Worm (Caenorhabditis elegans) whole organism, young adult: Measurements from ENCODE around the gene Y45G5AM.6.

Experiments
- B0019.2 ChIP-seq: fragments of 200-800 bp; sonication (Bioruptor generic); conservative IDR thresholded peaks from 2 replicates; pipeline ENCODE4 v1.3.6; 2022; ENCODE audit warnings: missing genetic modification reagents, missing genetic modification characterization, missing compliant biosample characterization
- B0035.1 ChIP-seq: sonication (generic microtip); optimal IDR thresholded peaks from 2 replicates; lab custom pipeline; 2016; ENCODE audit warnings: missing genetic modification characterization, mild to moderate bottlenecking, missing compliant biosample characterization, missing genotype, missing genetic modification reagents
- B0261.1 ChIP-seq: sonication (generic microtip); optimal IDR thresholded peaks from 2 replicates; lab custom pipeline; 2016; ENCODE audit warnings: mild to moderate bottlenecking, missing genetic modification characterization, moderate library complexity, missing compliant biosample characterization
- B0336.3 ChIP-seq: fragments of 200-800 bp; sonication (Bioruptor generic); IDR thresholded peaks from 2 replicates; pipeline ENCODE4 v1.3.6; 2022; ENCODE audit warnings: missing genetic modification characterization, missing compliant biosample characterization
- F22D6.2 ChIP-seq: sonication (generic microtip); optimal IDR thresholded peaks from 2 replicates; lab custom pipeline; 2016; ENCODE audit warnings: mild to moderate bottlenecking, missing genetic modification characterization, missing compliant biosample characterization
- F37B4.10 ChIP-seq: fragments of 200-800 bp; sonication (Bioruptor generic); IDR thresholded peaks from 2 replicates; pipeline ENCODE4 v1.3.6; 2022; ENCODE audit warnings: missing genetic modification characterization, missing compliant biosample characterization
- F52B5.7 ChIP-seq: sonication (generic microtip); optimal IDR thresholded peaks from 2 replicates; lab custom pipeline; 2016; ENCODE audit warnings: mild to moderate bottlenecking, missing genetic modification characterization, missing compliant biosample characterization
- F57A8.1 ChIP-seq: fragments of 200-800 bp; sonication (Bioruptor generic); optimal IDR thresholded peaks from 2 replicates; lab custom pipeline; 2018; ENCODE audit warnings: mild to moderate bottlenecking, missing genetic modification characterization, moderate library complexity, missing compliant biosample characterization
- T07F8.4 ChIP-seq: sonication (generic microtip); optimal IDR thresholded peaks from 2 replicates; lab custom pipeline; 2016; ENCODE audit warnings: mild to moderate bottlenecking, missing genetic modification characterization, moderate library complexity, missing compliant biosample characterization
- T26A5.8 ChIP-seq: sonication (generic microtip); optimal IDR thresholded peaks from 2 replicates; lab custom pipeline; 2016; ENCODE audit warnings: missing genetic modification characterization, missing compliant biosample characterization
- Y53G8AR.9 ChIP-seq: fragments of 200-800 bp; sonication (Bioruptor generic); conservative IDR thresholded peaks from 2 replicates; pipeline ENCODE4 v1.3.6; 2022; ENCODE audit warnings: missing genetic modification reagents, missing genetic modification characterization, missing compliant biosample characterization
- Y67H2A.10 ChIP-seq: fragments of 200-800 bp; sonication (Bioruptor generic); conservative IDR thresholded peaks from 2 replicates; pipeline ENCODE4 v1.3.6; 2022; ENCODE audit warnings: missing genetic modification reagents, missing genetic modification characterization, missing compliant biosample characterization
- Y79H2A.3 ChIP-seq: fragments of 200-800 bp; sonication (Bioruptor generic); conservative IDR thresholded peaks from 2 replicates; pipeline ENCODE4 v1.3.6; 2022; ENCODE audit warnings: missing genetic modification reagents, missing genetic modification characterization, missing compliant biosample characterization
- Y95B8A.8 ChIP-seq: fragments of 200-800 bp; sonication (Bioruptor generic); IDR thresholded peaks from 2 replicates; pipeline ENCODE4 v1.3.6; 2022; ENCODE audit warnings: missing genetic modification reagents, missing genetic modification characterization, missing compliant biosample characterization
- aptf-2 ChIP-seq: fragments of 200-800 bp; sonication (Bioruptor generic); conservative IDR thresholded peaks from 2 replicates; pipeline ENCODE4 v1.3.6; 2022; ENCODE audit warnings: missing genetic modification reagents, missing genetic modification characterization, missing compliant biosample characterization
- atf-7 ChIP-seq: sonication (generic microtip); optimal IDR thresholded peaks from 2 replicates; lab custom pipeline; 2017; ENCODE audit warnings: mild to moderate bottlenecking, missing genetic modification characterization, missing compliant biosample characterization
- attf-6 ChIP-seq: fragments of 200-800 bp; sonication (Bioruptor generic); IDR thresholded peaks from 2 replicates; pipeline ENCODE4 v1.3.6; 2022; ENCODE audit warnings: missing genetic modification reagents, missing genetic modification characterization, missing compliant biosample characterization
- cebp-1 ChIP-seq, 2 experiments: fragments of 200-800 bp in 1 of 2; sonication (Bioruptor generic) in 1 of 2; sonication (generic microtip) in 1 of 2; IDR thresholded peaks in 1 of 2; optimal IDR thresholded peaks in 1 of 2; 2 replicates each; pipeline versions ENCODE4 v1.3.6 to Lab custom; 2017 to 2022; ENCODE audit warnings: missing compliant biosample characterization in 2 of 2, missing genetic modification characterization in 2 of 2, mild to moderate bottlenecking in 1 of 2, missing genetic modification reagents in 1 of 2, moderate library complexity in 1 of 2
- cebp-2 ChIP-seq: fragments of 200-800 bp; sonication (Bioruptor generic); IDR thresholded peaks from 2 replicates; pipeline ENCODE4 v1.3.6; 2022; ENCODE audit warnings: missing genetic modification characterization, missing compliant biosample characterization
- ceh-100 ChIP-seq: fragments of 200-800 bp; sonication (Bioruptor generic); IDR thresholded peaks from 2 replicates; pipeline ENCODE4 v1.3.6; 2022; ENCODE audit warnings: missing genetic modification reagents, missing genetic modification characterization, missing compliant biosample characterization
- die-1 ChIP-seq: sonication (generic microtip); optimal IDR thresholded peaks from 2 replicates; lab custom pipeline; 2016; ENCODE audit warnings: missing genotype, mild to moderate bottlenecking, missing genetic modification characterization, missing compliant biosample characterization
- dox-1 ChIP-seq: fragments of 200-800 bp; sonication (Bioruptor generic); IDR thresholded peaks from 2 replicates; pipeline ENCODE4 v1.3.6; 2022; ENCODE audit warnings: missing genetic modification reagents, missing genetic modification characterization, missing compliant biosample characterization
- egl-18 ChIP-seq: fragments of 200-800 bp; sonication (Bioruptor generic); IDR thresholded peaks from 2 replicates; pipeline ENCODE4 v1.3.6; 2022; ENCODE audit warnings: missing genetic modification reagents, missing genetic modification characterization, missing compliant biosample characterization
- egl-44 ChIP-seq: fragments of 200-800 bp; sonication (Bioruptor generic); IDR thresholded peaks from 2 replicates; pipeline ENCODE4 v1.3.6; 2022; ENCODE audit warnings: missing genetic modification reagents, missing genetic modification characterization, missing compliant biosample characterization
- hmg-20 ChIP-seq: fragments of 200-800 bp; sonication (Bioruptor generic); IDR thresholded peaks from 2 replicates; pipeline ENCODE4 v1.3.6; 2022; ENCODE audit warnings: missing genetic modification reagents, missing genetic modification characterization, missing compliant biosample characterization
- hsf-1 ChIP-seq: fragments of 200-800 bp; sonication (Bioruptor generic); IDR thresholded peaks from 2 replicates; pipeline ENCODE4 v1.3.6; 2022; ENCODE audit warnings: missing genetic modification reagents, missing genetic modification characterization, missing compliant biosample characterization
- let-526 ChIP-seq: fragments of 200-800 bp; sonication (Bioruptor generic); IDR thresholded peaks from 2 replicates; pipeline ENCODE4 v1.3.6; 2022; ENCODE audit warnings: missing genetic modification reagents, missing genetic modification characterization, missing compliant biosample characterization
- lin-26 ChIP-seq: fragments of 200-800 bp; sonication (Bioruptor generic); IDR thresholded peaks from 2 replicates; pipeline ENCODE4 v1.3.6; 2022; ENCODE audit warnings: missing genetic modification reagents, missing genetic modification characterization, missing compliant biosample characterization
- lin-35 ChIP-seq, 3 experiments: fragments of 150-350 bp in 2 of 3; sonication (generic microtip) in 1 of 3; optimal IDR thresholded peaks; 2 replicates each; lab custom pipeline; 2014 to 2018; ENCODE audit warnings: missing biosample characterization in 3 of 3, missing genetic modification characterization in 3 of 3, missing genetic modification reagents in 3 of 3
- lin-54 ChIP-seq: fragments of 200-800 bp; sonication (Bioruptor generic); optimal IDR thresholded peaks from 2 replicates; lab custom pipeline; 2018; ENCODE audit warnings: mild to moderate bottlenecking, missing genetic modification characterization, missing compliant biosample characterization
- lsl-1 ChIP-seq: fragments of 200-800 bp; sonication (Bioruptor generic); optimal IDR thresholded peaks from 2 replicates; lab custom pipeline; 2018; ENCODE audit warnings: mild to moderate bottlenecking, missing genetic modification characterization, moderate library complexity, missing compliant biosample characterization
- lsy-27 ChIP-seq: sonication (generic microtip); optimal IDR thresholded peaks from 2 replicates; lab custom pipeline; 2017; ENCODE audit warnings: missing genetic modification characterization, mild to moderate bottlenecking, missing compliant biosample characterization, antibody characterized with exemption, missing genotype, borderline replicate concordance; ENCODE audit not compliant: insufficient read depth
- madf-10 ChIP-seq: sonication (generic microtip); optimal IDR thresholded peaks from 2 replicates; lab custom pipeline; 2016; ENCODE audit warnings: mild to moderate bottlenecking, missing genetic modification characterization, missing compliant biosample characterization
- madf-3 ChIP-seq: fragments of 200-800 bp; sonication (Bioruptor generic); IDR thresholded peaks from 2 replicates; pipeline ENCODE4 v1.3.6; 2022; ENCODE audit warnings: missing genetic modification reagents, missing genetic modification characterization, missing compliant biosample characterization
- mcd-1 ChIP-seq: fragments of 200-800 bp; sonication (Bioruptor generic); IDR thresholded peaks from 2 replicates; pipeline ENCODE4 v1.3.6; 2022; ENCODE audit warnings: missing genetic modification reagents, missing genetic modification characterization, missing compliant biosample characterization
- mes-4 ChIP-seq: sonication (generic microtip); optimal IDR thresholded peaks from 2 replicates; lab custom pipeline; 2016; ENCODE audit warnings: missing genotype, missing genetic modification characterization, missing compliant biosample characterization
- mxl-1 ChIP-seq: sonication (generic microtip); optimal IDR thresholded peaks from 2 replicates; lab custom pipeline; 2016; ENCODE audit warnings: missing genetic modification characterization, missing compliant biosample characterization
- nfya-1 ChIP-seq: sonication (generic microtip); optimal IDR thresholded peaks from 2 replicates; lab custom pipeline; 2017; ENCODE audit warnings: antibody characterized with exemption, missing compliant biosample characterization, missing genetic modification characterization, borderline replicate concordance; ENCODE audit not compliant: insufficient read depth
- nhr-120 ChIP-seq: fragments of 200-800 bp; sonication (Bioruptor generic); IDR thresholded peaks from 2 replicates; pipeline ENCODE4 v1.3.6; 2022; ENCODE audit warnings: missing genetic modification characterization, missing compliant biosample characterization
- nhr-80 ChIP-seq: sonication (generic microtip); optimal IDR thresholded peaks from 2 replicates; lab custom pipeline; 2016; ENCODE audit warnings: missing genetic modification characterization, missing compliant biosample characterization
- rcor-1 ChIP-seq: fragments of 200-800 bp; sonication (Bioruptor generic); IDR thresholded peaks from 2 replicates; pipeline ENCODE4 v1.3.6; 2022; ENCODE audit warnings: missing genetic modification reagents, missing genetic modification characterization, missing compliant biosample characterization
- repo-1 ChIP-seq: sonication (generic microtip); optimal IDR thresholded peaks from 2 replicates; lab custom pipeline; 2017; ENCODE audit warnings: mild to moderate bottlenecking, missing genetic modification characterization, missing compliant biosample characterization
- sea-2 ChIP-seq: fragments of 200-800 bp; sonication (Bioruptor generic); IDR thresholded peaks from 2 replicates; pipeline ENCODE4 v1.3.6; 2022; ENCODE audit warnings: missing genetic modification characterization, missing compliant biosample characterization
- snpc-1.3 ChIP-seq: sonication (generic microtip); optimal IDR thresholded peaks from 2 replicates; lab custom pipeline; 2017; ENCODE audit warnings: missing genetic modification characterization, mild to moderate bottlenecking, missing compliant biosample characterization, antibody characterized with exemption, moderate library complexity, missing genotype, missing genetic modification reagents; ENCODE audit not compliant: insufficient read depth
- somi-1 ChIP-seq: fragments of 200-800 bp; sonication (Bioruptor generic); optimal IDR thresholded peaks from 2 replicates; lab custom pipeline; 2018; ENCODE audit warnings: mild to moderate bottlenecking, missing genetic modification characterization, missing compliant biosample characterization
- tbp1 ChIP-seq: fragments of 200-800 bp; sonication (Bioruptor generic); optimal IDR thresholded peaks from 2 replicates; lab custom pipeline; 2018; ENCODE audit warnings: mild to moderate bottlenecking, missing genetic modification characterization, missing compliant biosample characterization
- zfh-2 ChIP-seq: fragments of 200-800 bp; sonication (Bioruptor generic); conservative IDR thresholded peaks from 2 replicates; pipeline ENCODE4 v1.3.6; 2022; ENCODE audit warnings: missing genetic modification reagents, missing genetic modification characterization, missing compliant biosample characterization
- ztf-25 ChIP-seq: fragments of 200-800 bp; sonication (Bioruptor generic); IDR thresholded peaks from 2 replicates; pipeline ENCODE4 v1.3.6; 2022; ENCODE audit warnings: missing genetic modification reagents, missing genetic modification characterization, missing compliant biosample characterization
- ztf-6 ChIP-seq: fragments of 200-800 bp; sonication (Bioruptor generic); IDR thresholded peaks from 2 replicates; pipeline ENCODE4 v1.3.6; 2022; ENCODE audit warnings: missing genetic modification reagents, missing genetic modification characterization, missing compliant biosample characterization

The Y45G5AM.6 gene

DNA sequence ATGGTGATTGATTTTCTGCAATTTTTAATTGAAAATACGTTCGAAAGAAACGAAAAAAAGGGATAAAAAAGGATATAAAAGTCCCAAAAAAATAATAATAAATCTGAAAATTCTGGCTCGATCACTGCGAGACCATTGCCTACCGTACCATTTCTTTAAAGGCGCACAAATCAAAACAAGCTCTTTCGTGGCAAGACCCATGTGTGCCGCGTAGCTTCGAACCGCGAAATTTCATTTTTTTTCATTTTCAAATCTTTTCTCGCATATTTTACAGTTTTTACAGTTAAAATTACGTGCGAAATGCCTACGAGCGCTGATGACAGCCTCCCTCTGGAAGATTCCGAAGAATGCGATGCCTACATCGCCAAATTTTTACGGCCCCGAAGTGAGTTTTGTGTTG, 23.5 kb upstream of the Y45G5AM.6 start, which contains the start of the genes coh-4 and pid-5 (continued):
- TF ChIP-seq snpc-1.3 (peak; percentile 81), lsl-1 (GFP tag; lab: Kevin White, UChicago) (peak; percentile 99), F22D6.2 (no peak), egl-18 (GFP tag; lab: Robert Waterston, UW) (no peak), tbp1 (GFP tag; lab: Kevin White, UChicago) (peak; percentile 63), ztf-25 (GFP tag; lab: Robert Waterston, UW) (no peak), aptf-2 (GFP tag; lab: Robert Waterston, UW) (no peak), F37B4.10 (GFP tag; lab: Robert Waterston, UW) (no peak), sea-2 (no peak), rcor-1 (GFP tag; lab: Robert Waterston, UW) (peak; percentile 80), cebp-2 (GFP tag; lab: Robert Waterston, UW) (no peak), madf-10 (no peak), lsy-27 (no peak), Y95B8A.8 (GFP tag; lab: Robert Waterston, UW) (peak; percentile 87), egl-44 (GFP tag; lab: Robert Waterston, UW) (no peak), nfya-1 (tag; lab: Kevin White, UChicago) (no peak), B0019.2 (GFP tag; lab: Robert Waterston, UW) (peak; percentile 83), cebp-1 (GFP tag; IDR thresholded peaks at IDR 0.05; lab: Robert Waterston, UW) (no peak), cebp-1 (tag; optimal IDR thresholded peaks at IDR 0.05; lab: Kevin White, UChicago) (no peak), somi-1 (GFP tag; lab: Kevin White, UChicago) (no peak), madf-3 (GFP tag; lab: Robert Waterston, UW) (0 out of 2 replicates have a peak, but pooled peaks have one; percentile 70), nhr-80 (no peak), Y67H2A.10 (GFP tag; lab: Robert Waterston, UW) (no peak), zfh-2 (no peak), nhr-120 (GFP tag; lab: Robert Waterston, UW) (no peak), Y53G8AR.9 (GFP tag; lab: Robert Waterston, UW) (peak; percentile 79), hmg-20 (no peak), B0336.3 (peak; percentile 74), let-526 (GFP tag; lab: Robert Waterston, UW) (no peak), atf-7 (tag; lab: Kevin White, UChicago) (no peak), lin-35 (GFP tag; optimal IDR thresholded peaks at IDR 0.05; lab: Kevin White, UChicago) (peak in 1 of 3 experiments; percentile 46), hsf-1 (peak; percentile 71), lin-54 (GFP tag; lab: Kevin White, UChicago) (peak; percentile 90), F52B5.7 (no peak), dox-1 (peak; percentile 89), B0261.1 (tag; lab: Kevin White, UChicago) (no peak), mcd-1 (GFP tag; lab: Robert Waterston, UW) (peak; percentile 83), T26A5.8 (no peak), attf-6 (GFP tag; lab: Robert Waterston, UW) (peak; percentile 69; the same call in 1 of the 2 replicates), lin-26 (no peak), mxl-1 (no peak), B0035.1 (tag; lab: Kevin White, UChicago) (no peak), Y79H2A.3 (GFP tag; lab: Robert Waterston, UW) (no peak), ceh-100 (peak; percentile 61), ztf-6 (no peak), mes-4 (no peak), repo-1 (tag; lab: Kevin White, UChicago) (no peak), T07F8.4 (no peak), die-1 (tag; lab: Kevin White, UChicago) (no peak), F57A8.1 (no peak)
